Worm (Caenorhabditis elegans): ENCODE data around the gene fbxa-218.

Gene fbxa-218

ce11 chrIII:12426558-12426957, 9.8 kb upstream of the fbxa-218 start, which contains the start of gene pie-1:
pie-1 (plus strand) TSS chrIII:12426893.
- TF ChIP-seq nhr-237 (tag; optimal IDR thresholded peaks at IDR 0.05) (no peak), ZK546.5 (tag; optimal IDR thresholded peaks at IDR 0.05) (no peak), nhr-77 (tag; optimal IDR thresholded peaks at IDR 0.05) (no peak), unc-55 (GFP tag; optimal IDR thresholded peaks at IDR 0.05) (no peak), ztf-11 (tag; optimal IDR thresholded peaks at IDR 0.05) (no peak), nhr-129 (tag; optimal IDR thresholded peaks at IDR 0.05) (no peak), ztf-1 (GFP tag; conservative IDR thresholded peaks at IDR 0.05) (no peak), lin-39 (tag; optimal IDR thresholded peaks at IDR 0.05) (no peak), ceh-82 (tag; optimal IDR thresholded peaks at IDR 0.05) (no peak), sem-4 (tag; optimal IDR thresholded peaks at IDR 0.05) (no peak), gmeb-1 (tag; optimal IDR thresholded peaks at IDR 0.05) (no peak), nhr-21 (tag; optimal IDR thresholded peaks at IDR 0.05) (no peak), mbf-1 (tag; optimal IDR thresholded peaks at IDR 0.05) (no peak), lin-13 (GFP tag; optimal IDR thresholded peaks at IDR 0.05) (no peak), ceh-16 (tag; optimal IDR thresholded peaks at IDR 0.05) (no peak), dmd-4 (tag; optimal IDR thresholded peaks at IDR 0.05) (no peak), zag-1 (tag; optimal IDR thresholded peaks at IDR 0.05) (no peak), lsy-2 (tag; optimal IDR thresholded peaks at IDR 0.05) (no peak), snpc-4 (tag; optimal IDR thresholded peaks at IDR 0.05) (no peak), nhr-12 (tag; optimal IDR thresholded peaks at IDR 0.05) (no peak)

- TF ChIP-seq nhr-77 (tag; optimal IDR thresholded peaks at IDR 0.05) (no peak), nhr-23 (tag; optimal IDR thresholded peaks at IDR 0.05) (no peak), blmp-1 (tag; optimal IDR thresholded peaks at IDR 0.05; ENCODE audit: insufficient read depth) (peak; percentile 20), nhr-25 (tag; optimal IDR thresholded peaks at IDR 0.05) (peak; percentile 89)
Measured at ce11 chrIII:12427527-12428263, 8.6 kb upstream of the fbxa-218 start.

DNA sequence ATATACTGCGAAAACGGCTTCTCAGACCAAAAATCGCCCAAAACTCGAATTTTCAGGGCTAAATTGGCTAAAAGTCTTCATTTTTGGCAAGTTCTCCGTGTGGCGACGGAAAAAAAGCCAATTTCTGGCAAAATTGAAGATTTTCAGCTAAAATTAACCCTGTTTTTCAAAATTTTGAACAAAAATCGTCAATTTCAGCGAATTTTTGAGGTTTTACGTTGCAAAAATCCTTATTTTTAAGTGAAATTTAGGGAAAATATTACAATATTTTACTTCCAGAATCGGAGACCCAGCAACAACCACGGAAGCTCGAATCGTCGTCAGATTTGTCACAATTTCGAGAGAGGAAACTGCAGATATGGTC, 8.1 kb upstream of the fbxa-218 start:
- no peak for TF ChIP-seq nhr-129 (tag; optimal IDR thresholded peaks at IDR 0.05)
- TF ChIP-seq zag-1 (tag; optimal IDR thresholded peaks at IDR 0.05) = no peak

DNA sequence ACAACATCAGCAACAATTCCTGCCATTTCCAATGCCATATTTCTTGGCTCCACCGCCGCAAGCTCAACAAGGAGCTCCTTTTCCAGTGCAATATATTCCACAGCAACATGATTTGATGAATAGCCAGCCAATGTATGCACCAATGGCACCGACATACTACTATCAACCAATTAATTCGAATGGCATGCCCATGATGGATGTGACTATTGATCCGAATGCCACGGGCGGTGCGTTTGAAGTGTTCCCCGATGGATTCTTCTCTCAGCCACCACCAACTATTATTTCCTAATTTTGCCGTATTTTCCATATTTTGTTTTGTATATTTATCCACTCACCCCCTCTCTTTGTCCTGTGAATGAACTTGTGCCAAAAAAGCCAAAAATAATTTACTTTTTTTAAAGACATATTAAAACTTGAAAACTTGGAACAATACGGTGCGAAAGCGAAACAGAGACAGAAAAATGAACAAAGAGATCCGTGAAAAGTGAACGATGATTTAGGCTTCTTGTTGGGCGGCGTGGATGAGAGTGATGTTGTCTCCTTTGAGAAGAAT, 7.4 kb upstream of the fbxa-218 start:
- no peak for TF ChIP-seq unc-55 (GFP tag; optimal IDR thresholded peaks at IDR 0.05)
- no peak for TF ChIP-seq nhr-77 (tag; optimal IDR thresholded peaks at IDR 0.05)
- TF ChIP-seq ztf-1 (GFP tag; conservative IDR thresholded peaks at IDR 0.05) = no peak
- TF ChIP-seq C34F6.9 (tag; optimal IDR thresholded peaks at IDR 0.05) = no peak
- TF ChIP-seq egl-27 (tag; optimal IDR thresholded peaks at IDR 0.05) = no peak
- no peak for TF ChIP-seq snpc-4 (tag; optimal IDR thresholded peaks at IDR 0.05)
- no peak for TF ChIP-seq mbf-1 (tag; optimal IDR thresholded peaks at IDR 0.05)
- TF ChIP-seq ceh-82 (tag; optimal IDR thresholded peaks at IDR 0.05) = no peak
- TF ChIP-seq Y55F3AM.14 (GFP tag; optimal IDR thresholded peaks at IDR 0.05) = no peak
- TF ChIP-seq zag-1 (tag; optimal IDR thresholded peaks at IDR 0.05) = no peak

- no peak for TF ChIP-seq ztf-11 (tag; optimal IDR thresholded peaks at IDR 0.05)
- no peak for TF ChIP-seq unc-39 (tag; optimal IDR thresholded peaks at IDR 0.05)
- TF ChIP-seq unc-62 (GFP tag; optimal IDR thresholded peaks at IDR 0.05) = no peak
- no peak for TF ChIP-seq nhr-237 (tag; optimal IDR thresholded peaks at IDR 0.05)
- TF ChIP-seq C34F6.9 (tag; optimal IDR thresholded peaks at IDR 0.05) = peak; percentile 85
- no peak for TF ChIP-seq ceh-16 (tag; optimal IDR thresholded peaks at IDR 0.05)
- TF ChIP-seq zag-1 (tag; optimal IDR thresholded peaks at IDR 0.05) = peak; percentile 11
- TF ChIP-seq mab-5 (tag; optimal IDR thresholded peaks at IDR 0.05) = peak; percentile 42
- no peak for TF ChIP-seq dmd-4 (tag; optimal IDR thresholded peaks at IDR 0.05)
- peak; percentile 14 for TF ChIP-seq fos-1 (tag; optimal IDR thresholded peaks at IDR 0.05)
- TF ChIP-seq R02D3.7 (tag; optimal IDR thresholded peaks at IDR 0.05) = no peak
- TF ChIP-seq blmp-1 (tag; optimal IDR thresholded peaks at IDR 0.05; ENCODE audit: insufficient read depth) = peak; percentile 20
- peak; percentile 64 for TF ChIP-seq sem-4 (tag; optimal IDR thresholded peaks at IDR 0.05)
- peak; percentile 93 for TF ChIP-seq unc-55 (GFP tag; optimal IDR thresholded peaks at IDR 0.05)
- TF ChIP-seq nhr-10 (tag; optimal IDR thresholded peaks at IDR 0.05) = no peak
- no peak for TF ChIP-seq elt-1 (tag; optimal IDR thresholded peaks at IDR 0.05)
- no peak for TF ChIP-seq Y55F3AM.14 (GFP tag; optimal IDR thresholded peaks at IDR 0.05)
- no peak for TF ChIP-seq ceh-82 (tag; optimal IDR thresholded peaks at IDR 0.05)
- TF ChIP-seq sma-9 (GFP tag; optimal IDR thresholded peaks at IDR 0.05) = peak; percentile 53
- TF ChIP-seq sma-9 (tag; optimal IDR thresholded peaks at IDR 0.05) = no peak
- peak; percentile 22 for TF ChIP-seq nhr-25 (tag; optimal IDR thresholded peaks at IDR 0.05)
- TF ChIP-seq nhr-21 (tag; optimal IDR thresholded peaks at IDR 0.05) = peak; percentile 27
- peak; percentile 49 for TF ChIP-seq sma-3 (GFP tag; optimal IDR thresholded peaks at IDR 0.05)
- peak; percentile 95 to 99 for TF ChIP-seq lsy-2 (tag; optimal IDR thresholded peaks at IDR 0.05)
- no peak for TF ChIP-seq ama-1 (optimal IDR thresholded peaks at IDR 0.05)
- peak; percentile 49 for TF ChIP-seq crh-2 (tag; optimal IDR thresholded peaks at IDR 0.05)
- TF ChIP-seq peb-1 (tag; optimal IDR thresholded peaks at IDR 0.05) = no peak
- TF ChIP-seq mdl-1 (tag; optimal IDR thresholded peaks at IDR 0.05) = no peak
- peak; percentile 38 for TF ChIP-seq F13H6.1 (tag; optimal IDR thresholded peaks at IDR 0.05)
- peak; percentile 79 for TF ChIP-seq lin-13 (GFP tag; optimal IDR thresholded peaks at IDR 0.05)
- TF ChIP-seq egl-27 (tag; optimal IDR thresholded peaks at IDR 0.05) = no peak
Measured at ce11 chrIII:12429579-12430084, 6.7 kb upstream of the fbxa-218 start, which contains the start of gene snr-6. snr-6 (minus strand) TSS chrIII:12429629.

All from whole organism, L2 larva.